Worm (Caenorhabditis elegans) whole organism, dauer: Measurements from ENCODE around the gene ttr-47.

Experiments
- unc-62 ChIP-seq: sonication (generic microtip); optimal IDR thresholded peaks from 2 replicates; lab custom pipeline; 2017; ENCODE audit warnings: missing biosample characterization, missing genetic modification reagents, missing genetic modification characterization

The ttr-47 gene

DNA sequence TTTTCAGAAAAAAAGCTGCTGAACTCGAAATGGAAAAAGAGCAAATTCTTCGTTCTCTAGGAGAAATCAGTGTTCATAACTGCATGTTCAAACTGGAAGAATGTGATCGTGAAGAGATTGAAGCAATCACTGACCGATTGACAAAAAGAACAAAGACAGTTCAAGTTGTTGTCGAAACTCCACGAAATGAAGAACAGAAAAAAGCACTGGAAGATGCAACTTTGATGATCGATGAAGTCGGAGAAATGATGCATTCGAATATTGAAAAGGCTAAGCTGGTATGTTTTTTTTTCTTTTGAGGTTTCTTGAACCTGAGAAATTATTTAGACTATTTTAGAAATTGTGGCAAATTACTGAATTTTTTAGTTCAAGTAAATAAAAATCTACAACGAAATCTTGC lies 15.6 kb downstream of the ttr-47 start:
- no peak for TF ChIP-seq unc-62 (GFP tag; lab: Kevin White, UChicago)

DNA sequence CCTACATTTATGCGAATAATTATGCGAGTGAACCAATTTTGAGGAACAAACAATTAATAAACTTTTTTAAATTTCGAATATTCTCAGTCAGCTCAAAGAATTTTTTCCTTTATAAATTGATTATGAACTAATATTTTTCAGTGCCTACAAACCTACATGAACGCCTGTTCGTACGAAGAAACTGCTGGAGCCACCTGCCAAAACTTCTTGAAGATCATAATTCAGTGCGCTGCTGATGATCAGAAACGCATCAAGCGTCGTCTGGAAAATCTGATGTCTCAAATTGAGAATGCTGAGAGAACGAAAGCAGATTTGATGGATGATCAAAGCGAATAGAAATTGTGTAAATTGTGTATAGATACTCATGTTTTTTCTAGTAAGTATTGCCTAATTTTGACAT lies 16.1 kb downstream of the ttr-47 start:
- no peak for TF ChIP-seq unc-62 (GFP tag; lab: Kevin White, UChicago)

DNA sequence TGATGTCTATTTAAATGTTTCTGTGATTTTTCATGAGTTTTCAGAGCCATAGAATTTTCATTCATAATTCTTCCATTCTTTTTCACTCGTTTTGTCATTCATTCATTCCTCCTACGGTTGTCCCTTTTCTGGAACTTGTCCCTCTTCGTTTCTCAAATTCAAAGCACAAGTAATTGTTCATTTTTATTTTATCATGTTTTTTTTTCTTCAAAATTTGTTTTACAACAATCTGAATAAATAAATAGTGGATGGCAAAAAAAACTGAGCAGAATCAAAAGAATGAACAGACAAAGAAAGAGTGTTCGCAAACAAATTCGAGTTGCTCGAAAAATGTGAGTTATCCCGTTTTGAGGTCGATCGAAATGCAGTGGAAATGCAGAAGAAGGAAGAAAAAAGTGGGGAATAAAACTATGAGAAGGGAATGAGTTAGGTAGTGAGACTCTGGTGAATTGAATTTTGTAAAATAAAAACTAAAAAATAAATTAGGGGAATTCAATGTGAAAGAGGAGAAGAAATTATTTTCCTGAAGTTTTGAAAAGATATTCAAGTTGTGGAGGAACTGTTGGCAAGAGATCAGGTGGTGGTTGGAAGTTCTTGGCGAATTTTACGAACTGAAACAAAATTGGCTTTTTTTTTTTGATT lies 16.7 kb downstream of the ttr-47 start:
- no peak for TF ChIP-seq unc-62 (GFP tag; lab: Kevin White, UChicago)

- TF ChIP-seq unc-62 (GFP tag; lab: Kevin White, UChicago): no peak
Observed at ce11 chrV:8940419-8940818, 17.5 kb downstream of the ttr-47 start.

DNA sequence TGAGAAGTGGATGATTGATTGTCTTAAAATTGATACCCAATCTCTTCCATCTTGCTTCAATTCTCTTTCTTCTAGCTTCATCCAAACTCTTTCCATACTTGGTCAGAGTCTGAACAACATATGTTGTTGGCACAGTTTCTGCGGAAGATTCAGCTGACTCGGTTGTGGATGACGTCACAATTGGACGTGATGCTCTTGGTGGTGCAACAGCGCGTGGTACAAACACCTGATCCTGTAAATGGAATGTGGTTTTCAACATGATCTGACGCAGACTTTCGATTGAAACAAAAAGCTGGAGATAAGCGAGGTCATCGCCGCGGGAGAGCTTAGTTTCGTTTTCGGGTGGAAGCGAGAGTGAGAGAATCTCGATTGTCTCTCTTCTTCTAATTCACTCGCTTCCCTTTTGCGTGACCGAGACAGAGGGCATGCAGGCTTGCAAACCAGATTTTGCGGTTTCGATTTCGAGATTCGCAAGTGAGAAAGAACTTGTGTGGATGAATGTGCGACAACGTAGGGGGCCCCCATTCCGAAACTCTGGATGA lies 19.6 kb downstream of the ttr-47 start:
- TF ChIP-seq unc-62 (GFP tag; lab: Kevin White, UChicago): no peak

ce11 chrV:8943963-8944362 lies 21.1 kb downstream of the ttr-47 start, which contains the start of gene T19A5.3:
T19A5.3 (minus strand) TSS chrV:8944063.
- TF ChIP-seq unc-62 (GFP tag; lab: Kevin White, UChicago): no peak

- no peak for TF ChIP-seq unc-62 (GFP tag; lab: Kevin White, UChicago)
Observed at ce11 chrV:8944481-8944880, 21.6 kb downstream of the ttr-47 start.

ce11 chrV:8946142-8946541 lies 23.3 kb downstream of the ttr-47 start:
- TF ChIP-seq unc-62 (GFP tag; lab: Kevin White, UChicago): no peak

DNA sequence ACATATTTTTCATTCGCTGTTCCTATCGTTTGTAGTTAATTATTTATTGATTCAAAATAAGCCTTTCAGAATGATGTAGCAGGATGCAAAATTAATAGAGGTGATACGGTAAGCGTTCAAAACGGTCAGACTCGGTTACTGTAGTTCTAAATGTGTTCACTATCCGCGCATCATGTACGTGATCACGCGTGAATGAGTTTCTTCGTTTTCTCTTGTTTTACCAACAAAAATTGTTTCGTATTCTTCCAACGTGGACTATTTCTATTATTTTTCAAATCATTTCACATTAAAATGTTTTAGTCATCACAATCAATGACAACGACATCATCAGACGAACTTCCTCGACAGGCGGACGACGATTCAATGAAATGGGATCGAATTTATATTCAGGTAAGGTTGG lies 24.6 kb downstream of the ttr-47 start, which contains the start of gene gck-1:
Gene gck-1, plus strand, starts transcription at position 301 of the 400 bp plus-strand sequence.
- no peak for TF ChIP-seq unc-62 (GFP tag; lab: Kevin White, UChicago)

DNA sequence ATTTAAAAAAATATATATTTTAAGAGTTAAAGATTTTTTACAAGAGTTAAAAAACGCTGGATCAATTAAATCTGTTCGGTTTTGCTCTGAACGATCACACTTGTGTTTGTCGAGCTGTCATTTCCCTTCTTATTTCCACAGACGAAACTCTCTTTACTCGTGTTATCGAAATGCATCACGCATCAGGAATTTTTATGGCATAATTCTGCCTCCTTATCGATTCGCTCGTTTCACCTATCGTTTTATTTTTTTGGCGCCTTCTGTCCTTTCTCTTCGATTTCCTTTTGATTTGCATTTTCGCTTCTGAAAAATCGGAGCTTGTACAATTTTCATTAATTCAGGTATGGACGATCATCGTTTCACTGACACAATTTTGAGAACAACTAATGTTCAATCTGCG lies 25.5 kb downstream of the ttr-47 start:
- no peak for TF ChIP-seq unc-62 (GFP tag; lab: Kevin White, UChicago)

- TF ChIP-seq unc-62 (GFP tag; lab: Kevin White, UChicago): no peak
Observed at ce11 chrV:8948996-8949395, 26.1 kb downstream of the ttr-47 start.

- no peak for TF ChIP-seq unc-62 (GFP tag; lab: Kevin White, UChicago)
Observed at ce11 chrV:8949873-8950272, 27.0 kb downstream of the ttr-47 start.

- no peak for TF ChIP-seq unc-62 (GFP tag; lab: Kevin White, UChicago)
Observed at ce11 chrV:8956387-8957095, 33.7 kb downstream of the ttr-47 start, which contains the start of gene ttc-17. ttc-17 (plus strand) TSS chrV:8957045.

- no peak for TF ChIP-seq unc-62 (GFP tag; lab: Kevin White, UChicago)
Observed at ce11 chrV:8964055-8964758, 41.3 kb downstream of the ttr-47 start, which contains the start of gene nhr-44. nhr-44 (minus strand) TSS chrV:8964105.

DNA sequence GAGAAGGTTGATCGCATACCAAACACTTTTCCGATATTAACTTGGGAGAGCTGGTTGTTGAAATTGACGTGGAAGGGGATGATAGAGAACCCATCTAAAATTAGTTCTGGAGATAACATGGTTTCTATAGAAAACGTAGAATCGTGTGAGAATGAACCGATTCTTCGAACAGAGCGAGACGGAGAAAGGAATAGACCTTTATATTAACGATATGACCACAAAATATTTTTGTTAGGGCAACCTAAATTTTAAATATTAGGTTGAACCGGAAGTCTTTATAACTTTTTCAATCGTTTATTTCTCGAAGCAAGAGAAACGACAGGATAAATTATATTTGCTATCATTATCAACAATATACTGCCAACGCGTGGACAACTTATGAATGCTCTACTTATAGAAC lies 43.2 kb downstream of the ttr-47 start, which contains the start of gene nhr-219:
Gene nhr-219, minus strand, starts transcription at position 101 of the 400 bp plus-strand sequence.
- TF ChIP-seq unc-62 (GFP tag; lab: Kevin White, UChicago): no peak

DNA sequence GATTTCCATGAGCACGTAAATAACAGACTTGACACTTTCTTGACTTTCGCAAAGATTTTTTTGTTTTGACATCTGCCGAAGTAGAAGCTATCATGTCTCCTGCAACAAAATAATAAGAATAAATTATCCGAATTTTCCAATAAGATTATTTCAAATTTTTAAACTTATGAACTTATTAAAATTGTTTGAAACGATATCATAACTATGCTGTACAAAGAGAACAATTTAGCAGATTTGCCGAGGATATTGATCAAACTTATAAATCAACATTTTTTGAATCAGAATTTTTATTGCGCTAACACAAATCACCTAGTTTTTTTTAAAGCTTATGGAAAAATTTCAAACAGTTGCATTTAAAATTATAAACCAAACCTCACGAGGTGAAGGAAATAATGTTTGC lies 49.4 kb downstream of the ttr-47 start, which contains the start of gene nhr-195:
Gene nhr-195, minus strand, starts transcription at position 101 of the 400 bp plus-strand sequence.
- no peak for TF ChIP-seq unc-62 (GFP tag; lab: Kevin White, UChicago)
